Worm (Caenorhabditis elegans): ENCODE data around the gene grl-23.

grl-23 gene

ce11 chrV:12531084-12531483 is 45.6 kb downstream of the grl-23 start:
- TF ChIP-seq ceh-63 (GFP tag; optimal IDR thresholded peaks at IDR 0.05) (no peak), sptf-1 (tag; optimal IDR thresholded peaks at IDR 0.05) (no peak), ceh-8 (GFP tag; optimal IDR thresholded peaks at IDR 0.05) (no peak), C16A3.4 (tag; optimal IDR thresholded peaks at IDR 0.05) (no peak), rnt-1 (tag; optimal IDR thresholded peaks at IDR 0.05) (no peak), lin-15B (tag; optimal IDR thresholded peaks at IDR 0.05) (no peak), nhr-20 (tag; optimal IDR thresholded peaks at IDR 0.05) (peak; percentile 31), unc-130 (tag; optimal IDR thresholded peaks at IDR 0.05) (no peak), egl-13 (tag; optimal IDR thresholded peaks at IDR 0.05) (no peak), nhr-47 (tag; optimal IDR thresholded peaks at IDR 0.05) (peak; percentile 65), ztf-11 (tag; optimal IDR thresholded peaks at IDR 0.05) (no peak), fos-1 (tag; optimal IDR thresholded peaks at IDR 0.05) (no peak), fkh-8 (tag; optimal IDR thresholded peaks at IDR 0.05) (peak; percentile 77), zag-1 (tag; optimal IDR thresholded peaks at IDR 0.05) (no peak), lsy-2 (tag; optimal IDR thresholded peaks at IDR 0.05) (no peak), nhr-237 (tag; optimal IDR thresholded peaks at IDR 0.05) (no peak), unc-30 (tag; optimal IDR thresholded peaks at IDR 0.05) (no peak), unc-86 (tag; optimal IDR thresholded peaks at IDR 0.05) (no peak), pax-3 (tag; optimal IDR thresholded peaks at IDR 0.05) (peak; percentile 14), nhr-11 (tag; optimal IDR thresholded peaks at IDR 0.05) (peak; percentile 48), nhr-12 (tag; optimal IDR thresholded peaks at IDR 0.05) (no peak), C34B4.2 (tag; optimal IDR thresholded peaks at IDR 0.05) (no peak), lin-14 (GFP tag; optimal IDR thresholded peaks at IDR 0.05) (peak; percentile 46), aly-2 (tag; optimal IDR thresholded peaks at IDR 0.05) (no peak), nhr-71 (tag; optimal IDR thresholded peaks at IDR 0.05) (peak; percentile 69), pag-3 (tag; optimal IDR thresholded peaks at IDR 0.05; ENCODE audit: borderline replicate concordance, insufficient read depth) (no peak), elt-3 (tag; optimal IDR thresholded peaks at IDR 0.05) (no peak), dsc-1 (tag; optimal IDR thresholded peaks at IDR 0.05) (peak; percentile 36), F16B12.6 (tag; optimal IDR thresholded peaks at IDR 0.05) (no peak), lin-39 (tag; optimal IDR thresholded peaks at IDR 0.05) (no peak), ces-1 (GFP tag; optimal IDR thresholded peaks at IDR 0.05) (no peak)

- TF ChIP-seq ceh-88 (GFP tag; IDR thresholded peaks at IDR 0.05) (no peak), nhr-71 (tag; optimal IDR thresholded peaks at IDR 0.05) (peak; percentile 40), egl-13 (tag; optimal IDR thresholded peaks at IDR 0.05) (peak; percentile 62), ztf-11 (tag; optimal IDR thresholded peaks at IDR 0.05) (no peak), blmp-1 (tag; optimal IDR thresholded peaks at IDR 0.05) (peak; percentile 6), unc-30 (tag; optimal IDR thresholded peaks at IDR 0.05) (no peak), lin-14 (GFP tag; optimal IDR thresholded peaks at IDR 0.05) (peak; percentile 88), swsn-7 (tag; optimal IDR thresholded peaks at IDR 0.05) (peak; percentile 18), efl-1 (optimal IDR thresholded peaks at IDR 0.05) (no peak), efl-1 (GFP tag; optimal IDR thresholded peaks at IDR 0.05 in 1 of 2) (peak in 1 of 2 experiments; percentile 87), fkh-8 (tag; optimal IDR thresholded peaks at IDR 0.05) (peak; percentile 16), lin-39 (tag; optimal IDR thresholded peaks at IDR 0.05) (no peak), ceh-63 (GFP tag; optimal IDR thresholded peaks at IDR 0.05) (no peak), zip-4 (GFP tag; optimal IDR thresholded peaks at IDR 0.05) (no peak), lsy-2 (tag; optimal IDR thresholded peaks at IDR 0.05) (peak in 1 of 2 experiments; percentile 33), fkh-10 (GFP tag; optimal IDR thresholded peaks at IDR 0.05) (peak; percentile 94), dsc-1 (tag; optimal IDR thresholded peaks at IDR 0.05) (no peak), C16A3.4 (tag; optimal IDR thresholded peaks at IDR 0.05) (no peak), mep-1 (tag; optimal IDR thresholded peaks at IDR 0.05) (peak; percentile 45), unc-86 (tag; optimal IDR thresholded peaks at IDR 0.05) (peak; percentile 70), ceh-82 (tag; optimal IDR thresholded peaks at IDR 0.05) (peak in 1 of 3 experiments; percentile 25), elt-2 (tag; optimal IDR thresholded peaks at IDR 0.05) (no peak), lin-13 (GFP tag; optimal IDR thresholded peaks at IDR 0.05) (no peak), tbx-2 (tag; optimal IDR thresholded peaks at IDR 0.05) (peak; percentile 20), nhr-84 (tag; optimal IDR thresholded peaks at IDR 0.05) (no peak), ztf-4 (tag; optimal IDR thresholded peaks at IDR 0.05) (no peak), nhr-47 (tag; optimal IDR thresholded peaks at IDR 0.05) (peak; percentile 44)
Measured at ce11 chrV:12530129-12530528, 46.6 kb downstream of the grl-23 start.
